Worm (Caenorhabditis elegans): ENCODE measurements around the gene T20B12.4.

DNA sequence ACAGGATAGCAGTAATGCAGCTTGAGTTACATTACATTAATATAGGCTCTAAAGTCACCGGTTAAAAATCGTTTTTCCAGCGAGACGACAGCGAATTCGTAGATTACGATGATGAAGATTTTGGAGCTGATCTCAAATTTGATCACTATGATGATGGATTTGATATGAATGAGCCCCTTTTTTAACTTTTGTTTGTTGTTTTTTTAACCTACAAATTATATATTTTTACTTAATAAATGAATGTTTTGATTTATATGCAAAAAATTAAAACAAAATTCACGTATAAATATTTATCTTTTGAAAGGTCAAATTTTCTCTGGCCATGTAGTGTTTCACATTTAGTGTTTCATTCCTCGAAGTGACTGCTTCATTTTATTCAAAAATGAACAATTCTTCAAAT is 24.1 kb upstream of the T20B12.4 start, which contains the start of gene F08F8.6:
- TF ChIP-seq dpl-1 (GFP tag; optimal IDR thresholded peaks at IDR 0.05) (no peak), madf-10 (tag; optimal IDR thresholded peaks at IDR 0.05) (no peak), ztf-26 (tag; optimal IDR thresholded peaks at IDR 0.05) (no peak), lsl-1 (GFP tag; optimal IDR thresholded peaks at IDR 0.05) (no peak), unc-62 (GFP tag; optimal IDR thresholded peaks at IDR 0.05) (no peak), Y67H2A.10 (GFP tag; conservative IDR thresholded peaks at IDR 0.05) (no peak), sdz-38 (tag; optimal IDR thresholded peaks at IDR 0.05) (no peak), ZK185.1 (tag; optimal IDR thresholded peaks at IDR 0.05; ENCODE audit: poor library complexity, severe bottlenecking) (no peak), F22D6.2 (tag; optimal IDR thresholded peaks at IDR 0.05) (no peak), ztf-28 (GFP tag; IDR thresholded peaks at IDR 0.05) (no peak), ama-1 (optimal IDR thresholded peaks at IDR 0.05) (no peak), ama-1 (GFP tag; optimal IDR thresholded peaks at IDR 0.05) (no peak)

All from whole organism, young adult.